Fruit fly (Drosophila melanogaster) whole organism, embryonic: ENCODE data around the gene Usf.
A peak's percentile ranks its signal among the peaks of the same experiment; 100 is the strongest.

ENCODE experiments used
- B-H1 ChIP-seq: fragments of 200-800 bp; sonication (Bioruptor generic); IDR thresholded peaks from 3 replicates; pipeline ENCODE4 v1.3.6; 2022; ENCODE audit warnings: missing biosample characterization, missing genetic modification characterization
- BtbVII ChIP-seq: fragments of 200-800 bp; sonication (Bioruptor generic); optimal IDR thresholded peaks from 3 replicates; lab custom pipeline; 2017; ENCODE audit warnings: missing biosample characterization, mild to moderate bottlenecking, missing genetic modification characterization
- Bteb2 ChIP-seq: fragments of 200-800 bp; sonication (Bioruptor generic); optimal IDR thresholded peaks from 2 replicates; lab custom pipeline; 2016; ENCODE audit warnings: missing biosample characterization, missing genetic modification characterization
- CG12071 ChIP-seq: fragments of 200-800 bp; sonication (Bioruptor generic); optimal IDR thresholded peaks from 3 replicates; lab custom pipeline; 2018; ENCODE audit warnings: missing biosample characterization, mild to moderate bottlenecking, missing genetic modification characterization
- CG13296 ChIP-seq: fragments of 200-800 bp; sonication (Bioruptor generic); optimal IDR thresholded peaks from 3 replicates; lab custom pipeline; 2018; ENCODE audit warnings: missing biosample characterization, mild to moderate bottlenecking, missing genetic modification characterization
- CG15514 ChIP-seq: fragments of 200-800 bp; sonication (Bioruptor generic); optimal IDR thresholded peaks from 3 replicates; lab custom pipeline; 2017; ENCODE audit warnings: missing biosample characterization, missing genetic modification characterization, mild to moderate bottlenecking, moderate library complexity, missing genetic modification reagents
- CG17186 ChIP-seq: fragments of 200-800 bp; sonication (Bioruptor generic); optimal IDR thresholded peaks from 3 replicates; lab custom pipeline; 2017; ENCODE audit warnings: missing biosample characterization, missing genetic modification reagents, missing genetic modification characterization
- CG17361 ChIP-seq: fragments of 200-800 bp; sonication (Bioruptor generic); IDR thresholded peaks from 3 replicates; pipeline ENCODE4 v1.3.6; 2022; ENCODE audit warnings: missing biosample characterization, missing genetic modification characterization
- CG17802 ChIP-seq: fragments of 200-800 bp; sonication (Bioruptor generic); optimal IDR thresholded peaks from 2 replicates; lab custom pipeline; 2018; ENCODE audit warnings: missing biosample characterization, mild to moderate bottlenecking, missing genetic modification characterization, moderate library complexity
- CG18262 ChIP-seq: fragments of 200-800 bp; optimal IDR thresholded peaks from 3 replicates; lab custom pipeline; 2019; ENCODE audit warnings: missing biosample characterization, mild to moderate bottlenecking, missing genetic modification characterization, moderate library complexity
- CG2199 ChIP-seq: fragments of 200-800 bp; sonication (Bioruptor generic); IDR thresholded peaks from 3 replicates; pipeline ENCODE4 v1.3.6; 2022; ENCODE audit warnings: missing biosample characterization, missing genetic modification characterization
- CG2202 ChIP-seq: fragments of 200-800 bp; sonication (Bioruptor generic); optimal IDR thresholded peaks from 2 replicates; lab custom pipeline; 2018; ENCODE audit warnings: missing biosample characterization, mild to moderate bottlenecking, missing genetic modification characterization
- CG32767 ChIP-seq: fragments of 200-800 bp; sonication (Bioruptor generic); IDR thresholded peaks from 2 replicates; pipeline ENCODE4 v1.3.6; 2022; ENCODE audit warnings: missing biosample characterization, missing genetic modification characterization
- CG4282 ChIP-seq: fragments of 200-800 bp; sonication (Bioruptor generic); optimal IDR thresholded peaks from 2 replicates; lab custom pipeline; 2016; ENCODE audit warnings: missing biosample characterization, missing genetic modification characterization
- CG6683 ChIP-seq: fragments of 200-800 bp; sonication (Bioruptor generic); optimal IDR thresholded peaks from 2 replicates; lab custom pipeline; 2017; ENCODE audit warnings: missing biosample characterization, mild to moderate bottlenecking, missing genetic modification characterization, missing genetic modification reagents
- CG7357 ChIP-seq: fragments of 200-800 bp; sonication (Bioruptor generic); IDR thresholded peaks from 3 replicates; pipeline ENCODE4 v1.3.6; 2022; ENCODE audit warnings: missing biosample characterization, missing genetic modification characterization
- CG7556 ChIP-seq: fragments of 200-800 bp; sonication (Bioruptor generic); optimal IDR thresholded peaks from 2 replicates; lab custom pipeline; 2017; ENCODE audit warnings: missing biosample characterization, mild to moderate bottlenecking, missing genetic modification characterization
- CG7963 ChIP-seq: fragments of 200-800 bp; sonication (Bioruptor generic); IDR thresholded peaks from 3 replicates; pipeline ENCODE4 v1.3.6; 2022; ENCODE audit warnings: missing biosample characterization, missing genetic modification characterization; ENCODE audit not compliant: partially characterized antibody
- CG8281 ChIP-seq: fragments of 200-800 bp; sonication (Bioruptor generic); optimal IDR thresholded peaks from 2 replicates; lab custom pipeline; 2018; ENCODE audit warnings: missing biosample characterization, mild to moderate bottlenecking, missing genetic modification characterization, moderate library complexity
- CG8944 ChIP-seq: fragments of 200-800 bp; sonication (Bioruptor generic); optimal IDR thresholded peaks from 3 replicates; lab custom pipeline; 2016; ENCODE audit warnings: missing biosample characterization, missing genetic modification characterization
- Dbx ChIP-seq: fragments of 200-800 bp; sonication (Bioruptor generic); IDR thresholded peaks from 3 replicates; pipeline ENCODE4 v1.3.6; 2022; ENCODE audit warnings: missing biosample characterization, missing genetic modification characterization
- Dfd ChIP-seq, 2 experiments: fragments of >200 bp; optimal IDR thresholded peaks; 2 replicates each; lab custom pipeline; 2017; ENCODE audit warnings: missing biosample characterization in 2 of 2, missing genetic modification characterization in 2 of 2
- Dip3 ChIP-seq: fragments of 200-800 bp; sonication (Bioruptor generic); optimal IDR thresholded peaks from 3 replicates; lab custom pipeline; 2016; ENCODE audit warnings: missing biosample characterization, missing genetic modification characterization
- E2f2 ChIP-seq: fragments of 200-800 bp; sonication (Bioruptor generic); IDR thresholded peaks from 2 replicates; pipeline ENCODE4 v1.3.6; 2022; ENCODE audit warnings: missing biosample characterization, missing genetic modification characterization
- Ets65A ChIP-seq: fragments of 200-800 bp; sonication (Bioruptor generic); peaks from one replicate; lab custom pipeline; 2016; ENCODE audit warnings: missing biosample characterization, missing genetic modification characterization
- H2.0 ChIP-seq: fragments of 200-800 bp; sonication (Bioruptor generic); IDR thresholded peaks from 2 replicates; pipeline ENCODE4 v1.3.6; 2022; ENCODE audit warnings: missing biosample characterization, missing genetic modification characterization
- HmgD ChIP-seq: fragments of 200-800 bp; sonication (Bioruptor generic); optimal IDR thresholded peaks from 3 replicates; lab custom pipeline; 2016; ENCODE audit warnings: missing biosample characterization, missing genetic modification characterization
- Six4 ChIP-seq: fragments of 200-800 bp; sonication (Bioruptor generic); optimal IDR thresholded peaks from 2 replicates; lab custom pipeline; 2016; ENCODE audit warnings: missing biosample characterization, missing genetic modification characterization
- ab ChIP-seq: fragments of 200-800 bp; sonication (Bioruptor generic); optimal IDR thresholded peaks from 2 replicates; lab custom pipeline; 2016; ENCODE audit warnings: missing biosample characterization, missing genetic modification characterization
- ase ChIP-seq: fragments of 200-800 bp; sonication (Bioruptor generic); IDR thresholded peaks from 3 replicates; pipeline ENCODE4 v1.3.6; 2022; ENCODE audit warnings: missing biosample characterization, missing genetic modification characterization
- az2 ChIP-seq: fragments of 200-800 bp; sonication (Bioruptor generic); optimal IDR thresholded peaks from 3 replicates; lab custom pipeline; 2016; ENCODE audit warnings: missing biosample characterization, missing genetic modification characterization
- crol ChIP-seq: fragments of 200-800 bp; sonication (Bioruptor generic); IDR thresholded peaks from 2 replicates; pipeline ENCODE4 v1.3.6; 2022; ENCODE audit warnings: missing biosample characterization, missing genetic modification characterization
- cwo ChIP-seq: fragments of 200-800 bp; sonication (Bioruptor generic); optimal IDR thresholded peaks from 3 replicates; lab custom pipeline; 2017; ENCODE audit warnings: missing biosample characterization, missing genetic modification characterization, mild to moderate bottlenecking, moderate library complexity, missing genetic modification reagents
- dimm ChIP-seq: fragments of 200-800 bp; sonication (Bioruptor generic); IDR thresholded peaks from 2 replicates; pipeline ENCODE4 v1.3.6; 2022; ENCODE audit warnings: missing biosample characterization, missing genetic modification characterization
- ems ChIP-seq: fragments of 200-800 bp; sonication (Bioruptor generic); optimal IDR thresholded peaks from 3 replicates; lab custom pipeline; 2016; ENCODE audit warnings: missing biosample characterization, missing genetic modification characterization
- gce ChIP-seq: fragments of 200-800 bp; sonication (Bioruptor generic); IDR thresholded peaks from 3 replicates; pipeline ENCODE4 v1.3.6; 2022; ENCODE audit warnings: missing biosample characterization, missing genetic modification characterization
- gem ChIP-seq: fragments of 200-800 bp; sonication (Bioruptor generic); optimal IDR thresholded peaks from 2 replicates; lab custom pipeline; 2019; ENCODE audit warnings: missing biosample characterization, mild to moderate bottlenecking, missing genetic modification characterization, moderate library complexity
- grau ChIP-seq: fragments of 200-800 bp; optimal IDR thresholded peaks from 3 replicates; lab custom pipeline; 2019; ENCODE audit warnings: missing biosample characterization, mild to moderate bottlenecking, missing genetic modification characterization, moderate library complexity
- h ChIP-seq: fragments of >200 bp; optimal IDR thresholded peaks from 2 replicates; lab custom pipeline; 2017
- ham ChIP-seq: fragments of 200-800 bp; sonication (Bioruptor generic); IDR thresholded peaks from 2 replicates; pipeline ENCODE4 v1.3.6; 2022; ENCODE audit warnings: missing biosample characterization, missing genetic modification characterization
- ind ChIP-seq: fragments of 200-800 bp; sonication (Bioruptor generic); optimal IDR thresholded peaks from 3 replicates; lab custom pipeline; 2016; ENCODE audit warnings: missing biosample characterization, missing genetic modification characterization
- lab ChIP-seq: fragments of 200-800 bp; sonication (Bioruptor generic); optimal IDR thresholded peaks from 3 replicates; lab custom pipeline; 2017; ENCODE audit warnings: missing biosample characterization, missing genetic modification characterization, mild to moderate bottlenecking, moderate library complexity, missing genetic modification reagents
- lilli ChIP-seq: fragments of 200-800 bp; sonication (Bioruptor generic); optimal IDR thresholded peaks from 3 replicates; lab custom pipeline; 2016; ENCODE audit warnings: missing biosample characterization, missing genetic modification characterization
- nerfin-1 ChIP-seq: fragments of 200-800 bp; sonication (Bioruptor generic); optimal IDR thresholded peaks from 3 replicates; lab custom pipeline; 2019; ENCODE audit warnings: missing biosample characterization, mild to moderate bottlenecking, missing genetic modification characterization, moderate library complexity
- p53 ChIP-seq: fragments of 200-800 bp; sonication (Bioruptor generic); optimal IDR thresholded peaks from 2 replicates; lab custom pipeline; 2016; ENCODE audit warnings: missing biosample characterization, missing genetic modification characterization
- ro ChIP-seq: fragments of 200-800 bp; sonication (Bioruptor generic); IDR thresholded peaks from 2 replicates; pipeline ENCODE4 v1.3.6; 2022; ENCODE audit warnings: missing biosample characterization, missing genetic modification characterization
- shn ChIP-seq: fragments of 200-800 bp; sonication (Bioruptor generic); optimal IDR thresholded peaks from 3 replicates; lab custom pipeline; 2016; ENCODE audit warnings: missing biosample characterization, missing genetic modification characterization
- ssp ChIP-seq: fragments of 200-800 bp; sonication (Bioruptor generic); IDR thresholded peaks from 2 replicates; pipeline ENCODE4 v1.3.6; 2022; ENCODE audit warnings: missing biosample characterization, missing genetic modification characterization
- ttk ChIP-seq: fragments of 200-800 bp; sonication (Bioruptor generic); IDR thresholded peaks from 2 replicates; pipeline ENCODE4 v2.1.2; 2022; ENCODE audit warnings: missing biosample characterization, missing genetic modification characterization
- twi ChIP-seq: fragments of 200-800 bp; optimal IDR thresholded peaks from 2 replicates; lab custom pipeline; 2019; ENCODE audit warnings: missing biosample characterization, mild to moderate bottlenecking, missing genetic modification characterization, moderate library complexity

The Usf gene

DNA sequence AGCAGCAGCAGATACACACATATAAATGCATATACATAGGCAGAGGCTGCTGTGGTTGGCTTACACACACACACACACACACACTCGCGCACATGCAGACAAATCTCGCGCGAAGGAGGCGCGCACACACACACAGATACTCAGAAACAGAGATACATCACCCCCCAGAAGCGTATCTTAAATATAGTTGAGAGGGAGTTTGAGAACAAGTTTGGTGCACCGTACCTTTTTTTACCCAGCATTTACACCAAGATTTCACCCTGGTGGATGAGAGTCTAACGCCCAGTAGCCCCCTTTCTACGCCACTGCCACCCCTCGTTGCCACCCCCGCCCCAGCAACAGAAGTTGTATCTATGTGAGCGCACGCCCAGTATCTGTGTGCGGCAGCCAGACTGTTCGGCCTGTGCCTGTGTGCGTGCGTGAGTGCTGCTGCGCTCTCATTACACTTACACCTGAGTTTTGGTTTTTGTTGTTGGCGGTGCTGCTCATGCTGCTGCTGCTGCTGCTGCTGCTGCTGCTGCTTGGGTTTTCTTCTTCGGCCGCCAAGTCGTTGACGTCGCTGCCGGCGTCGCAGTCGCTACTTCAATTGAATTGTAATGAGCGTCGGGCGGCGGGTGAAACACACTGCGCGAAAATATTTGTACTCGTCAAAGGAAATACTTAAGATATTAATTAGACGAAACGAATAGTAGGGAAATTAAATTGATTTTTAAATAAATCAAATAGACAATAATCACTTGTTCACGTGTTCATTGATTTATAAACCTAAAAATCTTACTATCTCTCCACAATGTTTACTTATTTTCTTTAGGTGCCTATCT lies 41.6 kb upstream of the Usf start (continued):
- TF ChIP-seq Ets65A (peak; percentile 29), Six4 (GFP tag; lab: Kevin White, UChicago) (peak; percentile 84), CG7357 (GFP tag; lab: Robert Waterston, UW) (peak; percentile 84), CG7963 (GFP tag; lab: Robert Waterston, UW) (no peak), CG4282 (GFP tag; lab: Kevin White, UChicago) (no peak), ro (peak; percentile 84), CG17186 (peak; percentile 2), ind (GFP tag; lab: Kevin White, UChicago) (peak; percentile 79), ssp (peak; percentile 83), ttk (GFP tag; lab: Robert Waterston, UW) (peak; percentile 94), nerfin-1 (tag; lab: Kevin White, UChicago) (peak; percentile 51), E2f2 (peak; percentile 64), ase (GFP tag; lab: Robert Waterston, UW) (peak; percentile 91), CG32767 (peak; percentile 92), CG17802 (peak; percentile 50), cwo (GFP tag; lab: Kevin White, UChicago) (peak; percentile 68), BtbVII (GFP tag; lab: Kevin White, UChicago) (peak; percentile 4), Bteb2 (GFP tag; lab: Kevin White, UChicago) (peak; percentile 24), CG6683 (GFP tag; lab: Kevin White, UChicago) (peak; percentile 46), CG8944 (peak; percentile 76), CG18262 (tag; lab: Kevin White, UChicago) (peak; percentile 82), crol (peak; percentile 88), CG17361 (GFP tag; lab: Robert Waterston, UW) (peak; percentile 77), ham (GFP tag; lab: Robert Waterston, UW) (peak; percentile 49; the same call in 1 of the 2 replicates), H2.0 (peak; percentile 95), CG12071 (GFP tag; lab: Kevin White, UChicago) (peak; percentile 69), Dip3 (GFP tag; lab: Kevin White, UChicago) (no peak), CG15514 (GFP tag; lab: Kevin White, UChicago) (peak; percentile 60), twi (tag; lab: Kevin White, UChicago) (peak; percentile 66), CG8281 (tag; lab: Kevin White, UChicago) (peak; percentile 39), ems (GFP tag; lab: Kevin White, UChicago) (peak; percentile 8), CG2199 (GFP tag; lab: Robert Waterston, UW) (peak; percentile 73; the same call in 1 of the 3 replicates), CG7556 (GFP tag; lab: Kevin White, UChicago) (peak; percentile 75), az2 (peak; percentile 81), lab (GFP tag; lab: Kevin White, UChicago) (peak; percentile 88), HmgD (peak; percentile 12), lilli (GFP tag; lab: Kevin White, UChicago) (peak; percentile 56), CG13296 (peak; percentile 26), CG2202 (tag; lab: Kevin White, UChicago) (peak; percentile 50), p53 (GFP tag; lab: Kevin White, UChicago) (no peak), h (lab: Kevin White, UChicago) (no peak), dimm (GFP tag; lab: Robert Waterston, UW) (peak; percentile 66; the same call in 1 of the 2 replicates), gce (GFP tag; lab: Robert Waterston, UW) (peak; percentile 88), B-H1 (GFP tag; lab: Robert Waterston, UW) (peak; percentile 81), gem (peak; percentile 88), grau (tag; lab: Kevin White, UChicago) (peak; percentile 74), ab (GFP tag; lab: Kevin White, UChicago) (peak; percentile 29), shn (GFP tag; lab: Kevin White, UChicago) (peak; percentile 48), Dbx (GFP tag; lab: Robert Waterston, UW) (peak; percentile 82), Dfd (GFP tag; optimal IDR thresholded peaks at IDR 0.05; lab: Kevin White, UChicago) (no peak)
